Fruit fly (Drosophila melanogaster): Measurements from ENCODE around the gene CG14995.

- no peak for TF ChIP-seq Sox15 (GFP tag; optimal IDR thresholded peaks at IDR 0.05)
- no peak for TF ChIP-seq salr (GFP tag; optimal IDR thresholded peaks at IDR 0.05)
- TF ChIP-seq eg (GFP tag; IDR thresholded peaks at IDR 0.05): no peak
- no peak for TF ChIP-seq OdsH (GFP tag; optimal IDR thresholded peaks at IDR 0.05)
- no peak for TF ChIP-seq fd59A (GFP tag; optimal IDR thresholded peaks at IDR 0.05)
- peak; percentile 64 for TF ChIP-seq CG6854 (GFP tag; optimal IDR thresholded peaks at IDR 0.05)
- TF ChIP-seq esn (GFP tag; optimal IDR thresholded peaks at IDR 0.05): no peak
- no peak for TF ChIP-seq Eip93F (GFP tag; optimal IDR thresholded peaks at IDR 0.05)
- no peak for TF ChIP-seq net (GFP tag; optimal IDR thresholded peaks at IDR 0.05)
- TF ChIP-seq pdm3 (GFP tag; optimal IDR thresholded peaks at IDR 0.05): no peak
- no peak for TF ChIP-seq CG11902 (GFP tag; optimal IDR thresholded peaks at IDR 0.05)
- TF ChIP-seq Blimp-1 (GFP tag; optimal IDR thresholded peaks at IDR 0.05): peak; percentile 91
- TF ChIP-seq Sox102F (GFP tag; optimal IDR thresholded peaks at IDR 0.05): no peak
Measured at dm6 chr3L:4055438-4055962, 47.6 kb downstream of the CG14995 start.
